Worm (Caenorhabditis elegans) whole organism, L3 larva: ENCODE data around the gene sas-6.

Experiments used
- ama-1 ChIP-seq: fragments of 150-350 bp; optimal IDR thresholded peaks from 2 replicates; lab custom pipeline; 2018
- nhr-77 ChIP-seq: fragments of 150-350 bp; optimal IDR thresholded peaks from 2 replicates; lab custom pipeline; 2014; ENCODE audit warnings: missing biosample characterization, missing genetic modification characterization
- unc-62 ChIP-seq: fragments of 150-350 bp; sonication (generic microtip); optimal IDR thresholded peaks from 4 replicates; lab custom pipeline; 2014; ENCODE audit warnings: missing biosample characterization, missing genetic modification reagents, missing genetic modification characterization

- TF ChIP-seq ama-1 (lab: Kevin White, UChicago) (no peak), nhr-77 (no peak), unc-62 (no peak)
These were observed 32.9 kb downstream of the sas-6 start for ce11 chrIV:13755619-13756018.
